Worm (Caenorhabditis elegans): Measurements from ENCODE around the gene ykt-6.

The ykt-6 gene

ce11 chrIII:7298045-7298444 lies 10.6 kb upstream of the ykt-6 start:
- TF ChIP-seq blmp-1 (tag; optimal IDR thresholded peaks at IDR 0.05) (peak; percentile 81), lin-13 (GFP tag; optimal IDR thresholded peaks at IDR 0.05) (no peak), dpl-1 (GFP tag; optimal IDR thresholded peaks at IDR 0.05) (no peak), nhr-20 (tag; optimal IDR thresholded peaks at IDR 0.05) (peak; percentile 15), mep-1 (tag; optimal IDR thresholded peaks at IDR 0.05) (no peak), nhr-71 (tag; optimal IDR thresholded peaks at IDR 0.05) (peak; percentile 10), zag-1 (tag; optimal IDR thresholded peaks at IDR 0.05) (no peak), ets-5 (GFP tag; IDR thresholded peaks at IDR 0.05) (no peak), lsy-2 (tag; optimal IDR thresholded peaks at IDR 0.05) (peak; percentile 2 to 32), snu-23 (GFP tag; optimal IDR thresholded peaks at IDR 0.05) (peak; percentile 14), fos-1 (tag; optimal IDR thresholded peaks at IDR 0.05) (no peak), elt-3 (tag; optimal IDR thresholded peaks at IDR 0.05) (peak in 4 of 6 experiments; percentile 17 to 89 (median 46)), nhr-85 (tag) (peak; percentile 80), lin-14 (GFP tag; optimal IDR thresholded peaks at IDR 0.05) (peak; percentile 54), efl-1 (optimal IDR thresholded peaks at IDR 0.05) (no peak), efl-1 (GFP tag; optimal IDR thresholded peaks at IDR 0.05 in 1 of 2) (peak in 1 of 2 experiments; percentile 85)

- TF ChIP-seq lin-35 (GFP tag; optimal IDR thresholded peaks at IDR 0.05) = peak in 1 of 2 experiments; percentile 34
- peak; percentile 79 for TF ChIP-seq blmp-1 (tag; optimal IDR thresholded peaks at IDR 0.05)
- peak; percentile 27 for TF ChIP-seq snu-23 (GFP tag; optimal IDR thresholded peaks at IDR 0.05)
- TF ChIP-seq rnt-1 (tag; optimal IDR thresholded peaks at IDR 0.05) = no peak
- TF ChIP-seq ceh-8 (GFP tag; optimal IDR thresholded peaks at IDR 0.05) = no peak
- TF ChIP-seq zag-1 (tag; optimal IDR thresholded peaks at IDR 0.05) = no peak
- no peak for TF ChIP-seq ztf-4 (tag; optimal IDR thresholded peaks at IDR 0.05)
- peak; percentile 11 for TF ChIP-seq tbx-2 (tag; optimal IDR thresholded peaks at IDR 0.05)
- TF ChIP-seq lin-15B (tag; optimal IDR thresholded peaks at IDR 0.05) = no peak
- TF ChIP-seq efl-1 (optimal IDR thresholded peaks at IDR 0.05) = no peak
- peak in 1 of 2 experiments; percentile 79 for TF ChIP-seq efl-1 (GFP tag; optimal IDR thresholded peaks at IDR 0.05 in 1 of 2)
- TF ChIP-seq swsn-7 (tag; optimal IDR thresholded peaks at IDR 0.05) = no peak
- TF ChIP-seq nhr-19 (GFP tag; conservative IDR thresholded peaks at IDR 0.05) = peak; percentile 21; the same call in 1 of the 2 replicates
- peak in 1 of 2 experiments; percentile 33 for TF ChIP-seq lsy-2 (tag; optimal IDR thresholded peaks at IDR 0.05)
- peak; percentile 62 for TF ChIP-seq nhr-20 (tag; optimal IDR thresholded peaks at IDR 0.05)
- TF ChIP-seq nhr-90 (tag; optimal IDR thresholded peaks at IDR 0.05; ENCODE audit: poor library complexity) = peak; percentile 37
- peak in 3 of 6 experiments; percentile 58 to 71 (median 65) for TF ChIP-seq elt-3 (tag; optimal IDR thresholded peaks at IDR 0.05)
- no peak for TF ChIP-seq F16B12.6 (tag; optimal IDR thresholded peaks at IDR 0.05)
- no peak for TF ChIP-seq skn-1 (tag; optimal IDR thresholded peaks at IDR 0.05)
- TF ChIP-seq nhr-71 (tag; optimal IDR thresholded peaks at IDR 0.05) = peak; percentile 42
- peak; percentile 23 for TF ChIP-seq vab-15 (tag; optimal IDR thresholded peaks at IDR 0.05)
- TF ChIP-seq zip-4 (GFP tag; optimal IDR thresholded peaks at IDR 0.05) = no peak
- peak; percentile 17 for TF ChIP-seq unc-130 (tag; optimal IDR thresholded peaks at IDR 0.05)
- TF ChIP-seq lin-14 (GFP tag; optimal IDR thresholded peaks at IDR 0.05) = peak; percentile 60
- TF ChIP-seq unc-98 (GFP tag; IDR thresholded peaks at IDR 0.05) = no peak
- TF ChIP-seq nhr-85 (tag) = peak; percentile 95
Observed at ce11 chrIII:7297045-7297680, 9.8 kb upstream of the ykt-6 start.

- TF ChIP-seq egl-27 (tag; optimal IDR thresholded peaks at IDR 0.05) = no peak
- TF ChIP-seq nhr-71 (tag; optimal IDR thresholded peaks at IDR 0.05) = peak; percentile 26
- TF ChIP-seq Y116A8C.19 (tag; optimal IDR thresholded peaks at IDR 0.05; ENCODE audit: borderline replicate concordance) = no peak
- TF ChIP-seq ceh-88 (GFP tag; IDR thresholded peaks at IDR 0.05) = no peak
- no peak for TF ChIP-seq ceh-82 (tag; optimal IDR thresholded peaks at IDR 0.05)
- TF ChIP-seq sptf-1 (tag; optimal IDR thresholded peaks at IDR 0.05) = no peak
- peak in 1 of 6 experiments; percentile 18 for TF ChIP-seq elt-3 (tag; optimal IDR thresholded peaks at IDR 0.05)
- TF ChIP-seq nhr-85 (tag) = peak; percentile 70
- no peak for TF ChIP-seq sup-37 (GFP tag; optimal IDR thresholded peaks at IDR 0.05)
- TF ChIP-seq F16B12.6 (tag; optimal IDR thresholded peaks at IDR 0.05) = no peak
- TF ChIP-seq lsy-2 (tag; optimal IDR thresholded peaks at IDR 0.05) = peak in 1 of 2 experiments; percentile 2
- peak; percentile 63 for TF ChIP-seq lin-14 (GFP tag; optimal IDR thresholded peaks at IDR 0.05)
- peak; percentile 39 for TF ChIP-seq blmp-1 (tag; optimal IDR thresholded peaks at IDR 0.05)
- peak; percentile 89 for TF ChIP-seq xbp-1 (tag; optimal IDR thresholded peaks at IDR 0.05)
- peak; percentile 38 for TF ChIP-seq mep-1 (tag; optimal IDR thresholded peaks at IDR 0.05)
- no peak for TF ChIP-seq lin-15B (tag; optimal IDR thresholded peaks at IDR 0.05)
- TF ChIP-seq lin-35 (GFP tag; optimal IDR thresholded peaks at IDR 0.05) = peak in 1 of 2 experiments; percentile 7
- no peak for TF ChIP-seq alr-1 (tag; optimal IDR thresholded peaks at IDR 0.05; ENCODE audit: borderline replicate concordance)
- no peak for TF ChIP-seq unc-30 (tag; optimal IDR thresholded peaks at IDR 0.05)
- TF ChIP-seq nhr-20 (tag; optimal IDR thresholded peaks at IDR 0.05) = peak; percentile 66
- peak; percentile 26 for TF ChIP-seq snu-23 (GFP tag; optimal IDR thresholded peaks at IDR 0.05)
Observed at ce11 chrIII:7296092-7296668, 8.8 kb upstream of the ykt-6 start.

Data from whole organism, L1 larva.